Worm (Caenorhabditis elegans) whole organism, L2 larva: ENCODE data around the gene fem-3.

ENCODE experiments used
- C34F6.9 ChIP-seq: fragments of 150-350 bp; optimal IDR thresholded peaks from 2 replicates; lab custom pipeline; 2014; ENCODE audit warnings: missing biosample characterization, missing genetic modification characterization
- F13H6.1 ChIP-seq: sonication (generic microtip); optimal IDR thresholded peaks from 2 replicates; lab custom pipeline; 2016; ENCODE audit warnings: missing genetic modification characterization, missing compliant biosample characterization
- R02D3.7 ChIP-seq: fragments of 150-350 bp; optimal IDR thresholded peaks from 2 replicates; lab custom pipeline; 2014; ENCODE audit warnings: missing biosample characterization, missing genetic modification characterization
- ama-1 ChIP-seq: fragments of 150-350 bp; optimal IDR thresholded peaks from 2 replicates; lab custom pipeline; 2018; ENCODE audit warnings: inconsistent platforms
- blmp-1 ChIP-seq: sonication (generic microtip); optimal IDR thresholded peaks from 2 replicates; lab custom pipeline; 2017; ENCODE audit warnings: missing genetic modification characterization, mild to moderate bottlenecking, missing compliant biosample characterization, antibody characterized with exemption, moderate library complexity; ENCODE audit not compliant: insufficient read depth
- ceh-16 ChIP-seq: fragments of 150-350 bp; optimal IDR thresholded peaks from 2 replicates; lab custom pipeline; 2014; ENCODE audit warnings: missing biosample characterization, missing genetic modification characterization
- crh-2 ChIP-seq: sonication (generic microtip); optimal IDR thresholded peaks from 2 replicates; lab custom pipeline; 2017; ENCODE audit warnings: missing biosample characterization, missing genetic modification characterization
- dmd-4 ChIP-seq: sonication (generic microtip); optimal IDR thresholded peaks from 2 replicates; lab custom pipeline; 2017; ENCODE audit warnings: missing biosample characterization, missing genetic modification characterization
- egl-27 ChIP-seq: sonication (generic microtip); optimal IDR thresholded peaks from 3 replicates; lab custom pipeline; 2017; ENCODE audit warnings: missing biosample characterization, missing genetic modification reagents, missing genetic modification characterization
- elt-1 ChIP-seq: fragments of 150-350 bp; optimal IDR thresholded peaks from 2 replicates; lab custom pipeline; 2014; ENCODE audit warnings: missing biosample characterization, missing genetic modification characterization
- fos-1 ChIP-seq: fragments of 150-350 bp; optimal IDR thresholded peaks from 2 replicates; lab custom pipeline; 2014; ENCODE audit warnings: missing biosample characterization, missing genetic modification characterization
- gmeb-1 ChIP-seq: fragments of 150-350 bp; optimal IDR thresholded peaks from 2 replicates; lab custom pipeline; 2014; ENCODE audit warnings: missing biosample characterization, missing genetic modification characterization
- lsy-2 ChIP-seq, 2 experiments: fragments of 150-350 bp in 1 of 2; sonication (generic microtip) in 1 of 2; optimal IDR thresholded peaks; 2 replicates each; lab custom pipeline; 2014 to 2017; ENCODE audit warnings: missing biosample characterization in 2 of 2, missing genetic modification characterization in 2 of 2
- mbf-1 ChIP-seq: sonication (generic microtip); optimal IDR thresholded peaks from 2 replicates; lab custom pipeline; 2017; ENCODE audit warnings: missing biosample characterization, missing genetic modification characterization
- mdl-1 ChIP-seq, 2 experiments: fragments of 150-350 bp in 1 of 2; sonication (generic microtip) in 1 of 2; optimal IDR thresholded peaks; 2 replicates each; lab custom pipeline; 2017; ENCODE audit warnings: missing biosample characterization in 2 of 2, missing genetic modification characterization in 2 of 2
- nhr-12 ChIP-seq: fragments of 150-350 bp; optimal IDR thresholded peaks from 2 replicates; lab custom pipeline; 2014; ENCODE audit warnings: missing biosample characterization, missing genetic modification characterization
- nhr-129 ChIP-seq: fragments of 150-350 bp; optimal IDR thresholded peaks from 2 replicates; lab custom pipeline; 2014; ENCODE audit warnings: missing biosample characterization, missing genetic modification characterization
- nhr-23 ChIP-seq: fragments of 150-350 bp; optimal IDR thresholded peaks from 2 replicates; lab custom pipeline; 2014; ENCODE audit warnings: missing biosample characterization, missing genetic modification reagents, missing genetic modification characterization
- nhr-237 ChIP-seq: fragments of 150-350 bp; optimal IDR thresholded peaks from 2 replicates; lab custom pipeline; 2014; ENCODE audit warnings: missing biosample characterization, missing genetic modification characterization
- nhr-25 ChIP-seq: fragments of 150-350 bp; sonication (generic microtip); optimal IDR thresholded peaks from 3 replicates; lab custom pipeline; 2014; ENCODE audit warnings: missing biosample characterization, missing genetic modification characterization
- nhr-6 ChIP-seq: fragments of 150-350 bp; optimal IDR thresholded peaks from 2 replicates; lab custom pipeline; 2014; ENCODE audit warnings: missing biosample characterization, missing genetic modification characterization
- nhr-77 ChIP-seq: fragments of 150-350 bp; optimal IDR thresholded peaks from 2 replicates; lab custom pipeline; 2014; ENCODE audit warnings: missing biosample characterization, missing genetic modification characterization
- peb-1 ChIP-seq: fragments of 150-350 bp; optimal IDR thresholded peaks from 2 replicates; lab custom pipeline; 2014; ENCODE audit warnings: missing biosample characterization, missing genetic modification characterization
- skn-1 ChIP-seq: sonication (generic microtip); optimal IDR thresholded peaks from 2 replicates; lab custom pipeline; 2017; ENCODE audit warnings: missing biosample characterization, missing genetic modification characterization
- sma-3 ChIP-seq: sonication (generic microtip); optimal IDR thresholded peaks from 2 replicates; lab custom pipeline; 2016; ENCODE audit warnings: missing genetic modification reagents, missing genetic modification characterization, missing compliant biosample characterization
- sma-9 ChIP-seq, 2 experiments: fragments of 150-350 bp in 1 of 2; sonication (generic microtip) in 1 of 2; optimal IDR thresholded peaks; 2 replicates each; lab custom pipeline; 2014 to 2016; ENCODE audit warnings: missing genetic modification characterization in 2 of 2, mild to moderate bottlenecking in 1 of 2, missing biosample characterization in 1 of 2, missing compliant biosample characterization in 1 of 2, missing genetic modification reagents in 1 of 2, moderate library complexity in 1 of 2
- snpc-4 ChIP-seq: fragments of 150-350 bp; optimal IDR thresholded peaks from 2 replicates; lab custom pipeline; 2014; ENCODE audit warnings: missing biosample characterization, missing genetic modification characterization
- unc-39 ChIP-seq: fragments of 150-350 bp; optimal IDR thresholded peaks from 2 replicates; lab custom pipeline; 2014; ENCODE audit warnings: missing biosample characterization, missing genetic modification characterization
- unc-55 ChIP-seq: fragments of 150-350 bp; sonication (generic microtip); optimal IDR thresholded peaks from 3 replicates; lab custom pipeline; 2014; ENCODE audit warnings: missing biosample characterization, missing genetic modification reagents, missing genetic modification characterization
- ztf-1 ChIP-seq: fragments of 200-800 bp; sonication (Bioruptor generic); conservative IDR thresholded peaks from 2 replicates; pipeline ENCODE4 v1.3.6; 2022; ENCODE audit warnings: missing genetic modification characterization, missing compliant biosample characterization
- ztf-11 ChIP-seq: sonication (generic microtip); optimal IDR thresholded peaks from 2 replicates; lab custom pipeline; 2017; ENCODE audit warnings: missing biosample characterization, missing genetic modification characterization

The fem-3 gene

ce11 chrIV:9080201-9080600 is 24.6 kb upstream of the fem-3 start (continued):
- TF ChIP-seq R02D3.7 (tag; lab: Kevin White, UChicago) (no peak), lsy-2 (tag; optimal IDR thresholded peaks at IDR 0.05; lab: Kevin White, UChicago) (peak in 1 of 2 experiments; percentile 36), nhr-77 (tag; lab: Kevin White, UChicago) (no peak), gmeb-1 (tag; lab: Kevin White, UChicago) (no peak), snpc-4 (tag; lab: Kevin White, UChicago) (no peak), skn-1 (tag; lab: Kevin White, UChicago) (no peak), C34F6.9 (peak; percentile 24), elt-1 (tag; lab: Kevin White, UChicago) (no peak), sma-3 (GFP tag; lab: Kevin White, UChicago) (no peak), mbf-1 (tag; lab: Kevin White, UChicago) (no peak), ztf-1 (GFP tag; lab: Robert Waterston, UW) (no peak)

- TF ChIP-seq gmeb-1 (tag; lab: Kevin White, UChicago) (no peak), elt-1 (tag; lab: Kevin White, UChicago) (no peak), dmd-4 (no peak), sma-9 (GFP tag; optimal IDR thresholded peaks at IDR 0.05; lab: Kevin White, UChicago) (no peak), sma-9 (tag; optimal IDR thresholded peaks at IDR 0.05; lab: Kevin White, UChicago) (no peak), crh-2 (tag; lab: Kevin White, UChicago) (no peak), lsy-2 (tag; optimal IDR thresholded peaks at IDR 0.05; lab: Kevin White, UChicago) (no peak), ztf-11 (tag; lab: Kevin White, UChicago) (no peak), nhr-6 (tag; lab: Kevin White, UChicago) (no peak), unc-55 (GFP tag; lab: Kevin White, UChicago) (no peak), mbf-1 (tag; lab: Kevin White, UChicago) (no peak), fos-1 (tag; lab: Kevin White, UChicago) (no peak), nhr-23 (tag; lab: Kevin White, UChicago) (no peak)
Observed at ce11 chrIV:9082055-9082454, 22.7 kb upstream of the fem-3 start, which contains the start of gene twk-8. twk-8 (plus strand) TSS chrIV:9082355.

- no peak for TF ChIP-seq mdl-1 (tag; optimal IDR thresholded peaks at IDR 0.05; lab: Kevin White, UChicago)
- no peak for TF ChIP-seq ztf-1 (GFP tag; lab: Robert Waterston, UW)
- no peak for TF ChIP-seq blmp-1 (tag; lab: Kevin White, UChicago)
- TF ChIP-seq nhr-23 (tag; lab: Kevin White, UChicago) = no peak
- TF ChIP-seq C34F6.9 = no peak
- TF ChIP-seq nhr-237 (tag; lab: Kevin White, UChicago) = no peak
- TF ChIP-seq nhr-129 (tag; lab: Kevin White, UChicago) = peak; percentile 24
- no peak for TF ChIP-seq mbf-1 (tag; lab: Kevin White, UChicago)
- peak; percentile 88 for TF ChIP-seq ama-1 (lab: Kevin White, UChicago)
- no peak for TF ChIP-seq nhr-12
- no peak for TF ChIP-seq unc-39 (tag; lab: Kevin White, UChicago)
- no peak for TF ChIP-seq skn-1 (tag; lab: Kevin White, UChicago)
- TF ChIP-seq, all 48 proteins: peak for 2
Observed at ce11 chrIV:9088294-9088693, 16.5 kb upstream of the fem-3 start, which contains the start of gene msa-1. msa-1 (plus strand) TSS chrIV:9088594.

ce11 chrIV:9090538-9091195 is 14.1 kb upstream of the fem-3 start:
- no peak for TF ChIP-seq elt-1 (tag; lab: Kevin White, UChicago)
- TF ChIP-seq egl-27 = no peak
- no peak for TF ChIP-seq sma-9 (GFP tag; optimal IDR thresholded peaks at IDR 0.05; lab: Kevin White, UChicago)
- no peak for TF ChIP-seq sma-9 (tag; optimal IDR thresholded peaks at IDR 0.05; lab: Kevin White, UChicago)
- TF ChIP-seq nhr-23 (tag; lab: Kevin White, UChicago) = no peak
- TF ChIP-seq fos-1 (tag; lab: Kevin White, UChicago) = no peak
- TF ChIP-seq F13H6.1 = peak; percentile 26
- peak; percentile 24 for TF ChIP-seq sma-3 (GFP tag; lab: Kevin White, UChicago)
- TF ChIP-seq R02D3.7 (tag; lab: Kevin White, UChicago) = no peak
- TF ChIP-seq ceh-16 = peak; percentile 25
- TF ChIP-seq peb-1 = no peak
- peak; percentile 51 for TF ChIP-seq nhr-129 (tag; lab: Kevin White, UChicago)
- TF ChIP-seq mbf-1 (tag; lab: Kevin White, UChicago) = no peak
- no peak for TF ChIP-seq gmeb-1 (tag; lab: Kevin White, UChicago)
- TF ChIP-seq nhr-25 (tag; lab: Kevin White, UChicago) = peak; percentile 75
- TF ChIP-seq skn-1 (tag; lab: Kevin White, UChicago) = no peak
- TF ChIP-seq nhr-6 (tag; lab: Kevin White, UChicago) = peak; percentile 18
